Worm (Caenorhabditis elegans) whole organism, L4/young adult: ENCODE results near the gene Y71H2AM.25.
"Not testable (repeated sequence)": the region's sequence is repeated elsewhere in the genome, so short reads cannot be mapped to it uniquely, and the experiment has no call there.

Experiments
- W03F9.2 ChIP-seq: fragments of 150-350 bp; optimal IDR thresholded peaks from 2 replicates; lab custom pipeline; 2014; ENCODE audit warnings: missing biosample characterization, missing genetic modification characterization
- dao-5 ChIP-seq: sonication (generic microtip); optimal IDR thresholded peaks from 2 replicates; lab custom pipeline; 2016; ENCODE audit warnings: missing genotype, missing genetic modification characterization, moderate library complexity, missing compliant biosample characterization
- him-1 ChIP-seq: sonication (generic microtip); optimal IDR thresholded peaks from 2 replicates; lab custom pipeline; 2016; ENCODE audit warnings: missing genotype, missing genetic modification reagents, missing genetic modification characterization, missing compliant biosample characterization

Gene Y71H2AM.25

ce11 chrIII:2826770-2827169 lies 24.5 kb downstream of the Y71H2AM.25 start, which contains the start of gene Y71H2AM.1:
Gene Y71H2AM.1, plus strand, starts transcription at chrIII:2827070.
- TF ChIP-seq W03F9.2 (tag; lab: Kevin White, UChicago) (no peak), dao-5 (tag; lab: Kevin White, UChicago) (no peak), him-1 (tag; lab: Kevin White, UChicago) (no peak)

DNA sequence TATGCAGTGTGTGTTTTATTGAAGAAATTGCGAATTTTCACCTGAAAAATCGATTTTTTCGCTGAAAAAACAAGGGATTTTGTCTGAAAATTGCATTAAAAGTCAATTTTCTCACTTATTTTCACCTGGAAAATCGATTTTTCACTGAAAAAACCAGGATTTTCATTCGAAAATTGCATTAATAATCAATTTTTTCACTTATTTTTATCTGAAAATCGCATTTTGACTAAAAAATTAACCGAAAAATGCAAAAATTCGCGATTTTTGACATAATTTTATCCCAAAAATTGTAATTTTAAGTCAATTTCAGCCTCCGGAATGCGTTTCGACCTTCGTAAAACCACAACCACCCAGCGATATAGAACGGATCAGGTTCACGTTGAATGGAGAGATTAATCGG lies 30.2 kb downstream of the Y71H2AM.25 start, which contains the start of gene Y71H2AM.29:
Gene Y71H2AM.29 (plus strand): TSS at position 301 of the 400 bp plus-strand sequence.
- TF ChIP-seq W03F9.2 (tag; lab: Kevin White, UChicago): no peak
- no peak for TF ChIP-seq him-1 (tag; lab: Kevin White, UChicago)

ce11 chrIII:2834363-2834762 lies 32.1 kb downstream of the Y71H2AM.25 start, which contains the start of gene txdc-17:
Gene txdc-17, plus strand, starts transcription at chrIII:2834663.
- TF ChIP-seq W03F9.2 (tag; lab: Kevin White, UChicago): no peak
- TF ChIP-seq dao-5 (tag; lab: Kevin White, UChicago): no peak
- TF ChIP-seq him-1 (tag; lab: Kevin White, UChicago): no peak

ce11 chrIII:2834998-2835397 lies 32.7 kb downstream of the Y71H2AM.25 start:
- TF ChIP-seq dao-5 (tag; lab: Kevin White, UChicago) (no peak), him-1 (tag; lab: Kevin White, UChicago) (no peak), W03F9.2 (tag; lab: Kevin White, UChicago) (no peak)

DNA sequence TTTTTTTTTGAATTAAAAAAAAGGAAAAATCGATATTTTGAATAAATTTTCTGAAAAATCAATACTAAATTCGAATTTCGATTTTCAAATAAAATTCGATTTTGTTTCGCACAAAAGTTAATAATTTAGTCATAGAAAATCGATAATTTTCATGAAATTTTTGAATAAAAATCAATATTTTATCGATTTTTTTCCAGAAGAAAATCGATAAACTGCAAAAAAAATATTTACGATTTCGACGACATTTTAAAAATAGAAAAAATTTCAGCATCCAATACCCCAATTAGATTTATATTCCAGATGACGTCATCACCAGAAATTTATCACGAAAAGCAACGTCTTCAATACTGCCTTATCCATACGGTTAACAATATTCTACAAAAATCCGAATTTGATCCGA lies 34.1 kb downstream of the Y71H2AM.25 start, which contains the start of gene josd-1:
Gene josd-1 (plus strand): TSS at position 301 of the 400 bp plus-strand sequence.
- TF ChIP-seq dao-5 (tag; lab: Kevin White, UChicago) (no peak), W03F9.2 (tag; lab: Kevin White, UChicago) (no peak), him-1 (tag; lab: Kevin White, UChicago) (no peak)

DNA sequence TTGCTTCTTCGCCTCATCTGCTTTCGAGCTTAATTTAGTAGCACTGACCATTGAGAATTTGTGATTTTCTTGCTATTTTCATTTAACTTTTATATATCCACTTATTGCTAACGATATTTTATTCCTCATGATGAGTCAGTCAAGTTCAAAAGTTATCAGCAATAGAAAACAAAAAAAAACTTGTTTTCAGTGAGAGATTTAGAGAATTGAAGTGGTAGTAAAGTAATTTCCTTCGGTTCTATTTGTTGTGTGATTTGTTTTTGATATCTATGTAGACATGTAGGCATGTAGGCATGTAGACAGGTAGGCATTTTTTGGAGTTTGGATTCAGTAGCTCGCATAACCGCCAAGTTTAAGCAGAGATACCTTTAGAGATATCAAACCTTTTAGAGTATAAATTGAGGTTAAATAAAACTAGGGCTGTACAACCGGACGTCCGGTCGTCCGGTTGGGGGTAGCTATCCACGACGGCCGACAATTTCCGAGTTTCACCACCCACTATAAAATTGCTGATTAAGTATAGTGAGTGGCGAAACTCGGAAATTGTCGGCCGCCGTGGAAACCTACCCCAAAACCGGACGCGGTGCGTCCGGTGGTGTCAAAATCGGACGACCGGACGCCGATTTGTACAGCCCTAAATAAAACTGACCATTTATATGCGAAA lies 38.7 kb downstream of the Y71H2AM.25 start, which contains the start of gene Y71H2AR.2:
Gene Y71H2AR.2 (minus strand): TSS at position 51 of the 664 bp plus-strand sequence.
- no peak for TF ChIP-seq W03F9.2 (tag; lab: Kevin White, UChicago)
- no peak for TF ChIP-seq him-1 (tag; lab: Kevin White, UChicago)
- no peak for TF ChIP-seq dao-5 (tag; lab: Kevin White, UChicago)

DNA sequence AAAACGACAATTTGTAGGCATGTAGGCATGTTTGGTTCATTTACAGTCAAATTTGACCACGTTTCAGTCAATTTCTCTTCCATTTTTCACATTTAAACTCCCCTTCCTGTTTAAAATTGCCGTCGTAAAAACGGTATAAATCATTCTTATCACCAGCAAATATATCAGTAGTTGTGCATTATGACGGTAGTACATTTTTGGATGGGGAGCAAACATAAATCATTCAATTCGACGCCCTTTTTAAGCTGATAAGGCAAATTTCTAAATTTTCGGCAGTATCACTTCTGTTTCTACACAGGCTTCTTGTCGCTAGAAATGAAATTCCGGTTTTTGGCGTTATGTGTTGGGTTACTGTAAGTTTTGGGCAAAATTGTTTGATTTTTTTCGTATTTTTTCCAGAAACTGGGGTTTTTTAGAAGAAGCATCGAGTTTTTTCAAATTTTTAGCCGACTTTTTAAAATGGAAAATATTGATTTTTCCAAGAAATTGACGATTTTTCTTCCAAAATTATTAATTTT lies 39.6 kb downstream of the Y71H2AM.25 start, which contains the start of gene H34I24.2:
Gene H34I24.2 (plus strand): TSS at position 189 of the 518 bp plus-strand sequence.
- TF ChIP-seq dao-5 (tag; lab: Kevin White, UChicago) (no peak), him-1 (tag; lab: Kevin White, UChicago) (no peak), W03F9.2 (tag; lab: Kevin White, UChicago) (no peak)

ce11 chrIII:2846747-2847146 lies 44.5 kb downstream of the Y71H2AM.25 start, which contains the start of gene H34I24.1:
Gene H34I24.1, plus strand, starts transcription at chrIII:2847047.
- TF ChIP-seq dao-5, W03F9.2, him-1 (tag; lab: Kevin White, UChicago): not testable (repeated sequence)
